Fruit fly (Drosophila melanogaster) whole organism, larva: ENCODE data around the gene CG43210.

Experiments
- noc ChIP-seq: fragments of 200-800 bp; sonication (Bioruptor generic); optimal IDR thresholded peaks from 3 replicates; lab custom pipeline; 2019; ENCODE audit warnings: missing biosample characterization, mild to moderate bottlenecking, missing genetic modification characterization, moderate library complexity

CG43210 gene

DNA sequence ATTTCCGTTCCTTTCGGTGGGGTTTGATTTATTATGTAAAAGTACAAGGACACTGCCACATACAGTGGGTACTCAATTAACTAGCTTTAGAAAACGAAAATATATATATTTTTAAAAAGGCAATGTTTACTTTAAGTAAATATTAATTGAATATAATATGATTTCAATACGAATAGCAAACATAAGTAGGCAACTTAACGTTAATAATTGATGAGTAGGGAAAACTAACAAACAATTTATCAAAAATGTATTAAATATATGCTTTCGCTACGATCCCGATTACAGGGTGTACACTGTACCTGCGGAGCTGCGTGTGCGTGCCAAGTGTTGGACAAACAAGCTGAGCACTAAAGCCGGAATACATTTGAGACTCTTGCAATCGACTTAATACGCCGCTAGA is 18.8 kb downstream of the CG43210 start:
- no peak for TF ChIP-seq noc

DNA sequence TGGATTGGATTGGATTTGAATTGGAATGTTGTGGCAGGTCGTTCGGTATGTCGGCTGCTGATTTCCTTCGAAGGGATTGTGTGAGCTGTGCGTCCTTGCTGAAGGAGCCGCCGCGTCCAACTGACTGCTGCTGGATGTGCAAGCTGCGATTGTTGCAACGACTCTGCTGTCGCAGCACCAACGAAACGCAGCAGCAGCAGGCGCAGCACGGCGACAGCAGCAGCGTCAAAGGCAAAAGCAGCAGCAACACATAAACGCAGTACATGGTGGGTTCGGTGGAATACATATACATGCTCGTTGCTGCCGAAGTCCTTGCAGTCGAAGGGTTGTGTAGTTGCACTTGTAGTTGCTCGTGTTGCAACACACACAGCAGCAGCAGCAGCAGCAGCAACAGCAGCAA is 19.5 kb downstream of the CG43210 start, which contains the start of gene fru:
Gene fru (minus strand): TSS at position 101 of the 400 bp plus-strand sequence.
- no peak for TF ChIP-seq noc

DNA sequence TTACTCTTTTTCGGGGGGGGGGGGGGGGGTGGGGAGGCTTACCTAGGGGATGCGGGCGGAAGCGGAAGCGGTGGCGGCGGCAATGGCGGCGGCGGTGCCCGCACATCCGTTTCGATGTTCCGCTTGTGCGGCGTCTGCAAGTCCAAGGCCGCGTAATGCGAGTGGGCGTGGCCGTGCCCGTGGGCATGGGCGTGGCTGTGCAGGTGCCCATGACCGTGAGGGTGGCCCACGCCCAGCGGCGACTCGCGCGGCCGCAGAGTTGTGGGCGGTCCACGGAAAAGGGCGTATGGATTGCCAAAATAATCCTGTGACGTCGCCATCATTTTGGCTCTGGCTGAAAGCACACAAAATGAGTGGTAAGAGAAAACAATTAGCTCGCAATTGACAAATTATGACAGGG is 50.0 kb downstream of the CG43210 start:
- TF ChIP-seq noc = no peak
